Worm (Caenorhabditis elegans) whole organism, midembryonic: ENCODE data around the gene rap-1.

Experiments
- T22C8.4 ChIP-seq: fragments of 200-800 bp; sonication (Bioruptor generic); IDR thresholded peaks from 2 replicates; pipeline ENCODE4 v1.3.6; 2022; ENCODE audit warnings: missing genetic modification characterization, missing compliant biosample characterization
- cog-1 ChIP-seq: sonication (generic microtip); optimal IDR thresholded peaks from 2 replicates; lab custom pipeline; 2016; ENCODE audit warnings: missing genetic modification characterization, missing compliant biosample characterization
- flt-1 ChIP-seq: fragments of 200-800 bp; sonication (Bioruptor generic); IDR thresholded peaks from 2 replicates; pipeline ENCODE4 v1.3.6; 2022; ENCODE audit warnings: missing genetic modification characterization, missing compliant biosample characterization
- klf-2 ChIP-seq: fragments of 200-800 bp; sonication (Bioruptor generic); conservative IDR thresholded peaks from 2 replicates; pipeline ENCODE4 v1.3.6; 2022; ENCODE audit warnings: missing genetic modification reagents, missing genetic modification characterization, missing compliant biosample characterization
- med-1 ChIP-seq: sonication (generic microtip); optimal IDR thresholded peaks from 2 replicates; lab custom pipeline; 2017; ENCODE audit warnings: missing genetic modification characterization, mild to moderate bottlenecking, missing compliant biosample characterization, antibody characterized with exemption, missing genetic modification reagents; ENCODE audit not compliant: insufficient read depth
- ref-1 ChIP-seq: fragments of 200-800 bp; sonication (Bioruptor generic); conservative IDR thresholded peaks from 2 replicates; pipeline ENCODE4 v1.3.6; 2022; ENCODE audit warnings: missing genetic modification reagents, missing genetic modification characterization, missing compliant biosample characterization
- tab-1 ChIP-seq: fragments of 200-800 bp; sonication (Bioruptor generic); IDR thresholded peaks from 2 replicates; pipeline ENCODE4 v1.3.6; 2022; ENCODE audit warnings: missing genetic modification characterization, missing compliant biosample characterization
- ztf-23 ChIP-seq: fragments of 200-800 bp; sonication (Bioruptor generic); IDR thresholded peaks from 2 replicates; pipeline ENCODE4 v1.3.6; 2022; ENCODE audit warnings: missing genetic modification reagents, missing genetic modification characterization, missing compliant biosample characterization
- ztf-29 ChIP-seq: fragments of 200-800 bp; sonication (Bioruptor generic); IDR thresholded peaks from 2 replicates; pipeline ENCODE4 v1.3.6; 2022; ENCODE audit warnings: missing genetic modification reagents, missing genetic modification characterization, missing compliant biosample characterization

The rap-1 gene

DNA sequence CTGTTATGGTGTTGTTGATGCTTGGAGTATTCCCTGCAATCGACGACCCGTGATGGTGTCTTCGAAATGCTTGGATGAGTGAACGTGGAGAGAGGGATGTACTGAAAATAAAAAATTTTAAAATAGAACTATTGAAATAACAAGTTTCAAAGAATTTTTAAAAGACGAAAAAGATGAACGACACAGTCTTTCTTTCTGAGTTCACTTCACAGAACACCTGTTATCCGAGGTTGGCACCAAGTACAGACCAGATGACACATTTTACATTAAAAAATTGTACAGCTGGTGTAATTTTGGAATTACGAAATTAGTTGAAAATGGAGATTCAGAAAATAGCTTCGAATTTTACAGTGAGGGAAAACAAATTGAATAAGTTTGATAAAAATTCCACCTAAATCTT is at the start of gene rap-1:
TSS of gene rap-1 (minus strand) at position 101 of the 400 bp plus-strand sequence.
- TF ChIP-seq ztf-29 (GFP tag; lab: Robert Waterston, UW) (no peak), tab-1 (no peak), T22C8.4 (GFP tag; lab: Robert Waterston, UW) (no peak), flt-1 (GFP tag; lab: Robert Waterston, UW) (no peak), med-1 (GFP tag; lab: Kevin White, UChicago) (no peak), ztf-23 (GFP tag; lab: Robert Waterston, UW) (no peak), klf-2 (GFP tag; lab: Robert Waterston, UW) (no peak), ref-1 (GFP tag; lab: Robert Waterston, UW) (no peak), cog-1 (tag; lab: Kevin White, UChicago) (no peak)

DNA sequence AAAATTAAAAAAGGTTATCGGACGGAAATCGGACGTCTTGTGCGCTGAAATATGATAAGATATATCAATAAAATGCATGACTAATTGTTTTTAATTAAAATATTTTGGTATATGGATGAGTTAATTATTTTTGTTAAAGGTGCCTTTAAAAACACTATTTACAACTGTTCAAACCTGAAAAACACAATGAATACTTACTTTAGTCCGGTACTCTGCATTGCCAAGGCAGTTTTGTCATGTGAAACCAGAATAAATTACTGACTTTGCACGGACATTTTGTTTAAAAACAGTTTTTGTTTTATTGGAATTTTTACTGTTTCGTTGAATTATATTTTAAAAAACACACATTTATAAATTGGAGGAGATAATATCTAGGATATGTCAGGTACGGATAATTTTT is 49.3 kb upstream of the rap-1 start, which contains the start of gene suex-2:
TSS of gene suex-2 (plus strand) at position 301 of the 400 bp plus-strand sequence.
- TF ChIP-seq ref-1 (GFP tag; lab: Robert Waterston, UW) (no peak), ztf-29 (GFP tag; lab: Robert Waterston, UW) (no peak), flt-1 (GFP tag; lab: Robert Waterston, UW) (no peak), klf-2 (GFP tag; lab: Robert Waterston, UW) (no peak), cog-1 (tag; lab: Kevin White, UChicago) (no peak), tab-1 (no peak), med-1 (GFP tag; lab: Kevin White, UChicago) (no peak), ztf-23 (GFP tag; lab: Robert Waterston, UW) (no peak), T22C8.4 (GFP tag; lab: Robert Waterston, UW) (no peak)

DNA sequence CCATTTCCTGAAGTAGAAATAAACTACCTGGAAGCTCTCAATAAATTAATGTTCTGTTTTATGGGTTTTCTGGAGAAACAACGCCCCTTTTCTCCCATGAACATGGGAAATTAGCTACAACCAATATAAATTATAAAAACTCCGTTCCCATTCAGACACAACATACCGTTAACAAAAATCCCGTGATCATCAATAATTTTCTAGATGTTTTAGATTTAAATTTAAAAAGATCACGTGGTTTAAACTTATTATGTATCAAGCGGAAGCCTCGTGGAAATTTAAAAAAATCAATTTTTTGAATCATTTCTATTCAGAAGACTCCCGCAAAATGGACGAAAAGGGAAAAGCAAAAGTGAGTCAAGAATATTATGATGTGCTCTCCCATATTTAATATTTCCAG is 47.2 kb upstream of the rap-1 start, which contains the start of gene C53B4.2:
TSS of gene C53B4.2 (plus strand) at position 301 of the 400 bp plus-strand sequence.
- TF ChIP-seq cog-1 (tag; lab: Kevin White, UChicago) (no peak), flt-1 (GFP tag; lab: Robert Waterston, UW) (no peak), klf-2 (GFP tag; lab: Robert Waterston, UW) (no peak), ref-1 (GFP tag; lab: Robert Waterston, UW) (no peak), tab-1 (no peak), T22C8.4 (GFP tag; lab: Robert Waterston, UW) (no peak), med-1 (GFP tag; lab: Kevin White, UChicago) (no peak), ztf-29 (GFP tag; lab: Robert Waterston, UW) (no peak), ztf-23 (GFP tag; lab: Robert Waterston, UW) (no peak)

DNA sequence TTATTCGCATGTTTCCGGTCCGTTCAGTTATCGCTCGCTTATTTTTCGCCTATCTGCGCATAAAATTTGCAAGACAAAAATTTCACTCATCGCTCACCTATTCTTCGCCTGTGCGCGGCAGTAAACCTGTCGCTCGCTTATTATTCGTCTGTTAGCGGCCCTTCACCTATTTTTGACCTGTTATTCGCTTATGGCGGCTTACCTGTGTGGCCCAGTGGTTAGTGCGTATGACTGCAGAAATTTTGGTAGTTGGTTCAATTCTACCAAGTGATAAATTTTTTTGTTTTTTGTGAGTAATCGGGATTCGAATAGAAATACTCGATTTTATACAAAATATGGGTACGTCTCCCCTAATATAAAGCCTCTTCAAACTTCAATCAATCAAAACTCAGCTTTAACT is 45.4 kb upstream of the rap-1 start:
- TF ChIP-seq tab-1 (peak; percentile 90), ref-1 (GFP tag; lab: Robert Waterston, UW) (peak; percentile 72), T22C8.4 (GFP tag; lab: Robert Waterston, UW) (peak; percentile 79), klf-2 (GFP tag; lab: Robert Waterston, UW) (peak; percentile 82), ztf-23 (GFP tag; lab: Robert Waterston, UW) (peak; percentile 82), ztf-29 (GFP tag; lab: Robert Waterston, UW) (peak; percentile 88)

DNA sequence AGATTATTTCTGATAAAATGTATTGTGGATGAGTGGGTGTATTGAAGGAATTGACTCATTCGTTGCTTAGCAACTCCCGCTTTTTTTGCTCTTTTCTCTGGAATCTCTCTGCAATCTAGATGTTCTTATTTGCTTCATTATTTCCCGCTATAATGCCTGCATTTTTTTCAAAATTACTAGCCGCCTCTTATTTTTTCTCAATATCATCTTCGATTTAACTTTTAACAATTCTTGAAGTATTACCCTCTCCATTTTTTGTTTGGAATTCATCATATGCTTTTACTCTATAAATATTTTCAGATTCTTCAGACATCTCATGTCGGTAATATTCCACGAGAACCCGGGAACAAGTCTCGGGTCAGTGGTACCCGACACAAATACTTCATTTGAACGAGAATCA is 37.5 kb upstream of the rap-1 start, which contains the start of gene tpra-1:
TSS of gene tpra-1 (plus strand) at position 301 of the 400 bp plus-strand sequence.
- TF ChIP-seq cog-1 (tag; lab: Kevin White, UChicago) (no peak), ref-1 (GFP tag; lab: Robert Waterston, UW) (no peak), klf-2 (GFP tag; lab: Robert Waterston, UW) (no peak), tab-1 (no peak), ztf-29 (GFP tag; lab: Robert Waterston, UW) (no peak), T22C8.4 (GFP tag; lab: Robert Waterston, UW) (no peak), ztf-23 (GFP tag; lab: Robert Waterston, UW) (no peak), med-1 (GFP tag; lab: Kevin White, UChicago) (no peak), flt-1 (GFP tag; lab: Robert Waterston, UW) (no peak)

DNA sequence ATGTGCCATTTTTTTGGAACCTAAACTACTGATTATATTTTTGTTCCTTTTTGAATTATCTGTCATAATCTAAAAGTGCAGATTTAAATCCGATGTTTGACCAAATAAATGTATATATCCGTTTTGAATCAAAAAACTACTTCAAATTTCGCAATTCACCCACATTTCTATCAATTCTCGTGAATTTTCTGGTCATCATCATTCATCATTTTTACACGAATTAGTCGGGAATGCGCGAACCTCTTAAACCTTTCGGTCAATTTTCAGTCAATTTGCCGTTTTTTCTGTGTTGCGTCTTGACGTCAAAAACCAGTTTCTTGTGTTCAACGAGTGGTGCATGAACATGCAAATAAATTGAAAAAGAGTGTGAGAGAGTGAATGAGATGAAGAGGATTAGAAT is 35.4 kb upstream of the rap-1 start:
- TF ChIP-seq ref-1 (GFP tag; lab: Robert Waterston, UW) (no peak), cog-1 (tag; lab: Kevin White, UChicago) (no peak), tab-1 (no peak), T22C8.4 (GFP tag; lab: Robert Waterston, UW) (no peak), klf-2 (GFP tag; lab: Robert Waterston, UW) (no peak), med-1 (GFP tag; lab: Kevin White, UChicago) (no peak), ztf-29 (GFP tag; lab: Robert Waterston, UW) (no peak), flt-1 (GFP tag; lab: Robert Waterston, UW) (no peak), ztf-23 (GFP tag; lab: Robert Waterston, UW) (no peak)

DNA sequence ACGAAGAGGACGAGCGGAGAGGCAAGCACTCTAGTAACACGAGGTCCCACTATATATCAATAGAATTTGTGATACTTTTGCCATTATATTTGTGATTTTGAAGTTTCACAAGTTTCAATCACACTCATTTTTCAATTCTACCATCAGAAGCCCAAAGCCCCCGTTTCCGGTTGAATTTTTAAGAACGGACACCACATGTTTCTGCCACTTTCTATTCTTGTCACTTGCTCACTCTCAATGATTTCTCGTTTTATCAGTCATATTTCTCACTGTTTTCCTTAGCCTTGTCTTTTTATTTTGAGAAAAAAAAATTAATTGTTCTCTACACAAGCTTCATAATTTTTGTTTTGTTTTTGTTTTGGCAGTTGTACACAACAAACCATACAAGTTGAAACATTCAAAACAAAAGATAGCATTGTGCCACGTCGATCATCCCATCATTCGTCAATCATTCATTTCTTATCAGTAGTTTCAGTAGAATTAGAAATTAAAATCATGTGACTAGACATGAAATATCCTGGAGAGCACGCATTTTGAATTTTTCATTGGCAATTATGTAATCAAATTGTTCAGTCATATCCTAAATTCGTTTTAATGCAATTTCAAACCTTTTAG is 33.4 kb upstream of the rap-1 start:
- TF ChIP-seq klf-2 (GFP tag; lab: Robert Waterston, UW) (no peak), ztf-23 (GFP tag; lab: Robert Waterston, UW) (no peak), ref-1 (GFP tag; lab: Robert Waterston, UW) (no peak), tab-1 (no peak), med-1 (GFP tag; lab: Kevin White, UChicago) (no peak), ztf-29 (GFP tag; lab: Robert Waterston, UW) (no peak), cog-1 (tag; lab: Kevin White, UChicago) (no peak), T22C8.4 (GFP tag; lab: Robert Waterston, UW) (no peak), flt-1 (GFP tag; lab: Robert Waterston, UW) (no peak)

DNA sequence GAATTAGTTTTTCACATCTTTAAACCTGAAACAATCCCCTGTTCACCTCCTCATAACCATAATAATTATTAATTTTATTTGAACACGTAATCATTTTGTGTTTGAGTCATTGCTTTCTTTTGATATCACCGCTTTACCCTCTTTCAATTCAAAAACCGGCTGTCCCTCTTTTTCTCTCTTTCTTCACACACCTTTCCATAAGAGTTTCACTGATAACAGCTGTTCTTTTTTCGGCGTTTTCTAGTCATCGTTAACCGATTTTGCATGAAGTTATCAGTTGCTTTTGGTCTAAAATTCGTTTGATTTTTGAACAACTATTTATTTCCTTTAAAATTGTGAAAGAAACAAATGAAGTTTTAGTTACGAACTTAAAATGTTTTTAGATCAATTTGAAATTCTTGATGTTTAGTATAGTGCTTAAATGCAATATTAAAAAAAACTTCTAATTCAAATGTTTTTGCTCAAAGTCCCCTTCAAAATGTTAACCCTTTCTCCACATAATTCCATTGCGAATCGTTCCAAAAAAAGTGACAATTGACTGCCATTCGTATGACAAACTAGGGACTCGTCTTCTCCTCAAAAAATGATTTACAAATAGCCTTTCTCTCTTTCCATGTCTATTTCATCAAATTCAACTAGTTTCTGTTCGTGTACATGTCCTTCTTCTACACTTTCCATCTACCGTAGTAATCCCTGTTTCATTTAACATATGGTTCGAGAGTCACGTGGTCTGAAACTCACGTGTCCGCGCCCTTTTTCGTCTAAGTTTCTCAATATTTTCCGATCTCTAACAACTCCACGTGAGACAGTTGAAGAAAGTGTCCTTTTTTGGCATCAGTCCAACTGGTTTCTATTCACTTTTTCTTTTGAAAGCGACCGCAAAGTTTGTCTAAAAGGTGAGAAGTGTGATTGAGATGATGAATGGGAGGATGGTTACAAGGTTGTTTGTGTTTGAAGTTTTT is 30.7 kb upstream of the rap-1 start:
- TF ChIP-seq flt-1 (GFP tag; lab: Robert Waterston, UW), result no peak
- TF ChIP-seq klf-2 (GFP tag; lab: Robert Waterston, UW), result no peak
- TF ChIP-seq ztf-29 (GFP tag; lab: Robert Waterston, UW), result no peak
- TF ChIP-seq med-1 (GFP tag; lab: Kevin White, UChicago), result no peak
- TF ChIP-seq T22C8.4 (GFP tag; lab: Robert Waterston, UW), result no peak
- TF ChIP-seq ref-1 (GFP tag; lab: Robert Waterston, UW), result no peak
- no peak for TF ChIP-seq tab-1
- no peak for TF ChIP-seq ztf-23 (GFP tag; lab: Robert Waterston, UW)
- TF ChIP-seq cog-1 (tag; lab: Kevin White, UChicago), result no peak
